Fruit fly (Drosophila melanogaster) whole organism, prepupa: Measurements from ENCODE around the gene Vha100-4.
A peak's percentile ranks its signal among the peaks of the same experiment; 100 is the strongest.

Experiments used
- CG10631 ChIP-seq: fragments of 200-800 bp; sonication (Bioruptor generic); optimal IDR thresholded peaks from 2 replicates; lab custom pipeline; 2016; ENCODE audit warnings: missing biosample characterization, missing genetic modification characterization
- CG10669 ChIP-seq: fragments of 200-800 bp; sonication (Bioruptor generic); optimal IDR thresholded peaks from 3 replicates; lab custom pipeline; 2018; ENCODE audit warnings: missing biosample characterization, mild to moderate bottlenecking, missing genetic modification characterization, moderate library complexity
- CG11762 ChIP-seq: fragments of 200-800 bp; sonication (Bioruptor generic); optimal IDR thresholded peaks from 3 replicates; lab custom pipeline; 2016; ENCODE audit warnings: missing biosample characterization, missing genetic modification characterization; ENCODE audit not compliant: insufficient read depth
- CG11902 ChIP-seq: fragments of 200-800 bp; sonication (Bioruptor generic); optimal IDR thresholded peaks from 3 replicates; lab custom pipeline; 2016; ENCODE audit warnings: missing biosample characterization, missing genetic modification characterization
- CG16779 ChIP-seq: fragments of 200-800 bp; sonication (Bioruptor generic); optimal IDR thresholded peaks from 3 replicates; lab custom pipeline; 2017; ENCODE audit warnings: missing biosample characterization, mild to moderate bottlenecking, missing genetic modification characterization
- CG3032 ChIP-seq: fragments of 200-800 bp; optimal IDR thresholded peaks from 2 replicates; lab custom pipeline; 2019; ENCODE audit warnings: missing biosample characterization, mild to moderate bottlenecking, missing genetic modification characterization, moderate library complexity
- CG31627 ChIP-seq: fragments of 200-800 bp; sonication (Bioruptor generic); optimal IDR thresholded peaks from 3 replicates; lab custom pipeline; 2016; ENCODE audit warnings: missing biosample characterization, missing genetic modification characterization
- CG32006 ChIP-seq: fragments of 200-800 bp; sonication (Bioruptor generic); optimal IDR thresholded peaks from 3 replicates; lab custom pipeline; 2017; ENCODE audit warnings: missing biosample characterization, mild to moderate bottlenecking, missing genetic modification characterization
- CG34406 ChIP-seq: fragments of 200-800 bp; sonication (Bioruptor generic); optimal IDR thresholded peaks from 3 replicates; lab custom pipeline; 2016; ENCODE audit warnings: missing biosample characterization, missing genetic modification characterization
- CG3919 ChIP-seq: fragments of 200-800 bp; sonication (Bioruptor generic); optimal IDR thresholded peaks from 3 replicates; lab custom pipeline; 2016; ENCODE audit warnings: missing biosample characterization, missing genetic modification characterization
- CG4318 ChIP-seq: fragments of 200-800 bp; sonication (Bioruptor generic); optimal IDR thresholded peaks from 3 replicates; lab custom pipeline; 2017; ENCODE audit warnings: missing biosample characterization, mild to moderate bottlenecking, missing genetic modification characterization
- CG6163 ChIP-seq: fragments of 200-800 bp; sonication (Bioruptor generic); IDR thresholded peaks from 3 replicates; pipeline ENCODE4 v1.3.6; 2022; ENCODE audit warnings: missing biosample characterization, missing genetic modification characterization
- CG6792 ChIP-seq: fragments of 200-800 bp; sonication (Bioruptor generic); optimal IDR thresholded peaks from 3 replicates; lab custom pipeline; 2016; ENCODE audit warnings: missing biosample characterization, missing genetic modification characterization
- CG6854 ChIP-seq: fragments of 200-800 bp; sonication (Bioruptor generic); optimal IDR thresholded peaks from 2 replicates; lab custom pipeline; 2017; ENCODE audit warnings: missing biosample characterization, mild to moderate bottlenecking, missing genetic modification characterization
- CG9139 ChIP-seq: fragments of 200-800 bp; sonication (Bioruptor generic); optimal IDR thresholded peaks from 3 replicates; lab custom pipeline; 2017; ENCODE audit warnings: missing biosample characterization, mild to moderate bottlenecking, missing genetic modification characterization
- Eip75B ChIP-seq: fragments of 200-800 bp; sonication (Bioruptor generic); optimal IDR thresholded peaks from 3 replicates; lab custom pipeline; 2016; ENCODE audit warnings: missing biosample characterization, missing genetic modification characterization
- Eip78C ChIP-seq: fragments of 200-800 bp; sonication (Bioruptor generic); peaks from one replicate; lab custom pipeline; 2016; ENCODE audit warnings: missing biosample characterization, missing genetic modification characterization
- Eip93F ChIP-seq: fragments of 200-800 bp; sonication (Bioruptor generic); optimal IDR thresholded peaks from 2 replicates; lab custom pipeline; 2016; ENCODE audit warnings: missing biosample characterization, mild to moderate bottlenecking, missing genetic modification characterization
- Ets21C ChIP-seq: fragments of 200-800 bp; sonication (Bioruptor generic); optimal IDR thresholded peaks from 3 replicates; lab custom pipeline; 2016; ENCODE audit warnings: missing biosample characterization, missing genetic modification characterization
- Ets96B ChIP-seq: fragments of 200-800 bp; optimal IDR thresholded peaks from 2 replicates; lab custom pipeline; 2019; ENCODE audit warnings: missing biosample characterization, mild to moderate bottlenecking, missing genetic modification characterization, moderate library complexity
- Gug ChIP-seq: fragments of 200-800 bp; sonication (Bioruptor generic); IDR thresholded peaks from 2 replicates; pipeline ENCODE4 v1.3.6; 2022; ENCODE audit warnings: missing biosample characterization, missing genetic modification characterization
- Hr38 ChIP-seq: sonication (Bioruptor generic); optimal IDR thresholded peaks from 2 replicates; lab custom pipeline; 2016; ENCODE audit warnings: missing biosample characterization, missing genetic modification characterization
- Hr39 ChIP-seq: fragments of 200-800 bp; sonication (Bioruptor generic); optimal IDR thresholded peaks from 2 replicates; lab custom pipeline; 2016; ENCODE audit warnings: missing biosample characterization, missing genetic modification characterization
- Hr4 ChIP-seq: fragments of 200-800 bp; sonication (Bioruptor generic); optimal IDR thresholded peaks from 3 replicates; lab custom pipeline; 2016; ENCODE audit warnings: missing biosample characterization, missing genetic modification characterization
- Met ChIP-seq: fragments of 200-800 bp; sonication (Bioruptor generic); optimal IDR thresholded peaks from 3 replicates; lab custom pipeline; 2016; ENCODE audit warnings: missing biosample characterization, missing genetic modification characterization
- OdsH ChIP-seq: fragments of 200-800 bp; sonication (Bioruptor generic); optimal IDR thresholded peaks from 3 replicates; lab custom pipeline; 2016; ENCODE audit warnings: missing biosample characterization, missing genetic modification characterization
- Smox ChIP-seq: fragments of 200-800 bp; sonication (Bioruptor generic); optimal IDR thresholded peaks from 3 replicates; lab custom pipeline; 2016; ENCODE audit warnings: missing biosample characterization, missing genetic modification characterization
- Sox102F ChIP-seq: fragments of 200-800 bp; sonication (Bioruptor generic); optimal IDR thresholded peaks from 2 replicates; lab custom pipeline; 2016; ENCODE audit warnings: missing biosample characterization, mild to moderate bottlenecking, missing genetic modification characterization
- Sox14 ChIP-seq: fragments of 200-800 bp; sonication (Bioruptor generic); optimal IDR thresholded peaks from 3 replicates; lab custom pipeline; 2016; ENCODE audit warnings: missing biosample characterization, missing genetic modification characterization
- Sox15 ChIP-seq: fragments of 200-800 bp; sonication (Bioruptor generic); optimal IDR thresholded peaks from 3 replicates; lab custom pipeline; 2016; ENCODE audit warnings: missing biosample characterization, missing genetic modification characterization
- acj6 ChIP-seq: fragments of 200-800 bp; sonication (Bioruptor generic); optimal IDR thresholded peaks from 3 replicates; lab custom pipeline; 2016; ENCODE audit warnings: missing biosample characterization, missing genetic modification characterization
- cyc ChIP-seq: fragments of 200-800 bp; sonication (Bioruptor generic); optimal IDR thresholded peaks from 3 replicates; lab custom pipeline; 2016; ENCODE audit warnings: missing biosample characterization, missing genetic modification characterization
- dac ChIP-seq: fragments of 200-800 bp; sonication (Bioruptor generic); optimal IDR thresholded peaks from 2 replicates; lab custom pipeline; 2017; ENCODE audit warnings: missing biosample characterization, mild to moderate bottlenecking, missing genetic modification characterization
- esn ChIP-seq: fragments of 200-800 bp; sonication (Bioruptor generic); optimal IDR thresholded peaks from 2 replicates; lab custom pipeline; 2016; ENCODE audit warnings: missing biosample characterization, mild to moderate bottlenecking, missing genetic modification characterization, moderate library complexity
- fkh ChIP-seq: fragments of 200-800 bp; sonication (Bioruptor generic); optimal IDR thresholded peaks from 3 replicates; lab custom pipeline; 2017; ENCODE audit warnings: missing biosample characterization, mild to moderate bottlenecking, missing genetic modification characterization, moderate library complexity
- lz ChIP-seq: fragments of 200-800 bp; sonication (Bioruptor generic); optimal IDR thresholded peaks from 3 replicates; lab custom pipeline; 2016; ENCODE audit warnings: missing biosample characterization, missing genetic modification characterization
- net ChIP-seq: fragments of 200-800 bp; sonication (Bioruptor generic); optimal IDR thresholded peaks from 3 replicates; lab custom pipeline; 2016; ENCODE audit warnings: missing biosample characterization, missing genetic modification characterization
- pdm3 ChIP-seq: fragments of 200-800 bp; sonication (Bioruptor generic); optimal IDR thresholded peaks from 3 replicates; lab custom pipeline; 2016; ENCODE audit warnings: missing biosample characterization, missing genetic modification characterization
- svp ChIP-seq: fragments of 200-800 bp; sonication (Bioruptor generic); peaks from one replicate; lab custom pipeline; 2016; ENCODE audit warnings: missing biosample characterization, missing genetic modification characterization
- topi ChIP-seq: fragments of 200-800 bp; sonication (Bioruptor generic); optimal IDR thresholded peaks from 3 replicates; lab custom pipeline; 2016; ENCODE audit warnings: missing biosample characterization, missing genetic modification characterization

Gene Vha100-4

dm6 chr3R:18365978-18366643 lies 23.5 kb downstream of the Vha100-4 start, which contains the start of the genes WRNexo and Nup43:
WRNexo (minus strand) TSS chr3R:18366162.
Nup43 (plus strand) TSS chr3R:18366638.
- TF ChIP-seq CG10669 (GFP tag; lab: Kevin White, UChicago): peak; percentile 6
- peak; percentile 45 for TF ChIP-seq Smox (GFP tag; lab: Kevin White, UChicago)
- TF ChIP-seq lz (GFP tag; lab: Kevin White, UChicago): peak; percentile 37
- TF ChIP-seq Gug (GFP tag; lab: Robert Waterston, UW): no peak
- TF ChIP-seq CG34406 (GFP tag; lab: Kevin White, UChicago): peak; percentile 22
- no peak for TF ChIP-seq CG11762 (GFP tag; lab: Kevin White, UChicago)
- TF ChIP-seq cyc: peak; percentile 54
- TF ChIP-seq CG31627: peak; percentile 49
- TF ChIP-seq Eip93F (GFP tag; lab: Kevin White, UChicago): no peak
- TF ChIP-seq Ets96B (tag; lab: Kevin White, UChicago): peak; percentile 2
- TF ChIP-seq CG3032 (tag; lab: Kevin White, UChicago): peak; percentile 43
- no peak; the same call in 2 of the 3 replicates for TF ChIP-seq CG6163 (GFP tag; lab: Robert Waterston, UW)
- peak; percentile 33 for TF ChIP-seq Ets21C (GFP tag; lab: Kevin White, UChicago)
- peak; percentile 72 for TF ChIP-seq Eip78C (GFP tag; lab: Kevin White, UChicago)
- no peak for TF ChIP-seq dac (GFP tag; lab: Kevin White, UChicago)
- peak; percentile 52 for TF ChIP-seq CG10631 (GFP tag; lab: Kevin White, UChicago)
- peak; percentile 4 for TF ChIP-seq net (GFP tag; lab: Kevin White, UChicago)
- TF ChIP-seq Sox14 (GFP tag; lab: Kevin White, UChicago): peak; percentile 57
- TF ChIP-seq topi (GFP tag; lab: Kevin White, UChicago): peak; percentile 29
- peak; percentile 30 for TF ChIP-seq CG3919 (GFP tag; lab: Kevin White, UChicago)
- peak; percentile 31 for TF ChIP-seq CG6792 (GFP tag; lab: Kevin White, UChicago)
- TF ChIP-seq OdsH: peak; percentile 52
- no peak for TF ChIP-seq CG9139 (GFP tag; lab: Kevin White, UChicago)
- TF ChIP-seq Sox15 (GFP tag; lab: Kevin White, UChicago): peak; percentile 26
- TF ChIP-seq Eip75B: peak; percentile 30
- peak; percentile 65 for TF ChIP-seq svp (GFP tag; lab: Kevin White, UChicago)
- no peak for TF ChIP-seq Sox102F (GFP tag; lab: Kevin White, UChicago)
- TF ChIP-seq Met (GFP tag; lab: Kevin White, UChicago): peak; percentile 21
- TF ChIP-seq Hr39 (GFP tag; lab: Kevin White, UChicago): peak; percentile 56
- TF ChIP-seq CG16779 (tag; lab: Kevin White, UChicago): no peak
- peak; percentile 53 for TF ChIP-seq esn (GFP tag; lab: Kevin White, UChicago)
- TF ChIP-seq CG11902 (GFP tag; lab: Kevin White, UChicago): peak; percentile 40
- TF ChIP-seq fkh (GFP tag; lab: Kevin White, UChicago): peak; percentile 47
- TF ChIP-seq pdm3 (GFP tag; lab: Kevin White, UChicago): peak; percentile 52
- peak; percentile 46 for TF ChIP-seq CG32006
- TF ChIP-seq Hr4 (GFP tag; lab: Kevin White, UChicago): peak; percentile 56
- TF ChIP-seq acj6 (GFP tag; lab: Kevin White, UChicago): peak; percentile 48
- TF ChIP-seq CG6854 (GFP tag; lab: Kevin White, UChicago): no peak
- no peak for TF ChIP-seq CG4318 (GFP tag; lab: Kevin White, UChicago)

DNA sequence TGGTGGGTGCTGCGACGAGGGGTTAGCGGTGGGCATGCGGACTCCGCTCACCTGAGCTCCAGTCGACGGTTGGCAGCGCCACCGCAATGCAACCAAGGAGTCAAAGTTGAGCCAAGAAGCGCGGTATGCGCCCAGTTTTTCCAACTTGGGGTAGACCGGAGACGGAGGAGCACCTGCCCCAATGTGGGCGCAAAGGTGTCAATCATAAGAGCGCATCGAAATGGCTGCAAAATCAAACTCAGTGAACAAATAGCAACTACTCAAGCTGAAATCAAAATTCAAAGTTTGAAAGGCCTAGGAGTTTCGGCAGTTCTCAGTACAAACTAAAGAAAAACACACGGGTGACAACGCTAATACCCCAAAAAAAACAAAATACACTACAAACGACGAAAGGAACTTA lies 27.9 kb downstream of the Vha100-4 start, which contains the start of gene hmw:
Gene hmw (plus strand): TSS at position 301 of the 400 bp plus-strand sequence.
- TF ChIP-seq CG3919 (GFP tag; lab: Kevin White, UChicago): no peak
- TF ChIP-seq lz (GFP tag; lab: Kevin White, UChicago): no peak
- TF ChIP-seq Hr38 (GFP tag; lab: Kevin White, UChicago): no peak
- TF ChIP-seq, all 60 proteins: peak for 0
